Fruit fly (Drosophila melanogaster): ENCODE results near the gene CG7202.

The CG7202 gene

dm6 chr3L:21501928-21502327, 9.4 kb upstream of the CG7202 start (continued):
- TF ChIP-seq CG15514 (GFP tag; optimal IDR thresholded peaks at IDR 0.05) (peak; percentile 18), CG32772 (GFP tag; IDR thresholded peaks at IDR 0.05) (no peak), prd (optimal IDR thresholded peaks at IDR 0.05) (no peak), prd (GFP tag; IDR thresholded peaks at IDR 0.05) (peak; percentile 22; the same call in 1 of the 3 replicates), CG14441 (GFP tag; IDR thresholded peaks at IDR 0.05) (peak; percentile 26; the same call in 1 of the 2 replicates), CG8290 (GFP tag; optimal IDR thresholded peaks at IDR 0.05) (no peak), CG8290 (tag; optimal IDR thresholded peaks at IDR 0.05) (peak in 1 of 2 experiments; percentile 11), pfk (GFP tag; optimal IDR thresholded peaks at IDR 0.05) (no peak), hkb (optimal IDR thresholded peaks at IDR 0.05) (no peak), hkb (GFP tag; IDR thresholded peaks at IDR 0.05) (0 out of 2 replicates have a peak, but pooled peaks have one; percentile 50), sens-2 (GFP tag; IDR thresholded peaks at IDR 0.05) (no peak), stc (GFP tag; IDR thresholded peaks at IDR 0.05) (peak; percentile 33; the same call in 1 of the 2 replicates), zfh1 (GFP tag; IDR thresholded peaks at IDR 0.05) (peak; percentile 56; the same call in 2 of the 3 replicates), zfh2 (GFP tag; optimal IDR thresholded peaks at IDR 0.05) (peak; percentile 14), Asciz (GFP tag; optimal IDR thresholded peaks at IDR 0.05) (peak; percentile 5), Atf6 (GFP tag; IDR thresholded peaks at IDR 0.05) (0 out of 2 replicates have a peak, but pooled peaks have one; percentile 36), dm (GFP tag; optimal IDR thresholded peaks at IDR 0.05) (no peak), CG11504 (tag; optimal IDR thresholded peaks at IDR 0.05) (peak; percentile 32), CG14710 (tag; optimal IDR thresholded peaks at IDR 0.05) (no peak), vfl (GFP tag; optimal IDR thresholded peaks at IDR 0.05) (no peak), CG7745 (tag; optimal IDR thresholded peaks at IDR 0.05) (no peak), Fer1 (GFP tag; optimal IDR thresholded peaks at IDR 0.05) (peak; percentile 2), wdn (GFP tag; IDR thresholded peaks at IDR 0.05) (0 out of 2 replicates have a peak, but pooled peaks have one; percentile 42), slbo (GFP tag; IDR thresholded peaks at IDR 0.05) (peak; percentile 48), D19B (GFP tag; optimal IDR thresholded peaks at IDR 0.05) (peak; percentile 30), Mes4 (GFP tag; optimal IDR thresholded peaks at IDR 0.05) (no peak), ci (GFP tag; IDR thresholded peaks at IDR 0.05) (0 out of 3 replicates have a peak, but pooled peaks have one; percentile 40), CG1603 (tag; optimal IDR thresholded peaks at IDR 0.05) (peak; percentile 15), Atf-2 (GFP tag; optimal IDR thresholded peaks at IDR 0.05) (no peak), lmd (GFP tag; IDR thresholded peaks at IDR 0.05) (peak; percentile 38; the same call in 1 of the 2 replicates), Pdp1 (GFP tag; optimal IDR thresholded peaks at IDR 0.05) (peak in 1 of 2 experiments; percentile 18), Ravus (GFP tag; IDR thresholded peaks at IDR 0.05) (no peak; the same call in 1 of the 2 replicates), tup (GFP tag; optimal IDR thresholded peaks at IDR 0.05) (no peak), hb (GFP tag; IDR thresholded peaks at IDR 0.05; ENCODE audit: partially characterized antibody) (no peak), BtbVII (GFP tag; optimal IDR thresholded peaks at IDR 0.05) (peak; percentile 5), D19A (tag; optimal IDR thresholded peaks at IDR 0.05) (peak; percentile 81), CG4730 (GFP tag; IDR thresholded peaks at IDR 0.05) (no peak), Bdp1 (GFP tag; optimal IDR thresholded peaks at IDR 0.05) (no peak), CG18599 (GFP tag; optimal IDR thresholded peaks at IDR 0.05) (peak; percentile 34), CG11695 (GFP tag; IDR thresholded peaks at IDR 0.05) (peak; percentile 46; the same call in 1 of the 3 replicates), HmgZ (tag; optimal IDR thresholded peaks at IDR 0.05) (peak; percentile 13), Vsx1 (GFP tag; optimal IDR thresholded peaks at IDR 0.05) (no peak), CG2120 (GFP tag; optimal IDR thresholded peaks at IDR 0.05) (peak; percentile 5), hth (optimal IDR thresholded peaks at IDR 0.05) (no peak), CG10366 (GFP tag; IDR thresholded peaks at IDR 0.05) (peak; percentile 34; the same call in 1 of the 2 replicates), repo (GFP tag; optimal IDR thresholded peaks at IDR 0.05) (no peak), exex (tag; optimal IDR thresholded peaks at IDR 0.05) (peak; percentile 51), CG30403 (GFP tag; optimal IDR thresholded peaks at IDR 0.05) (peak; percentile 12), CG6813 (GFP tag; optimal IDR thresholded peaks at IDR 0.05) (no peak), grn (GFP tag; optimal IDR thresholded peaks at IDR 0.05) (peak; percentile 75), pan (optimal IDR thresholded peaks at IDR 0.05) (no peak), pan (GFP tag; optimal IDR thresholded peaks at IDR 0.05 in 1 of 2, IDR thresholded peaks at IDR 0.05 in 1 of 2) (peak in 1 of 2 experiments; percentile 47)
